1 fruit fly cellular context compared by ENCODE assay signal in genomic region chr2L:7148086-7148485, dm6.
A peak's percentile ranks its signal among the peaks of the same experiment; 100 is the strongest.
TF ChIP-seq lines count a peak whose summit lies in the region.

No protein-coding gene starts in this region.

TF ChIP-seq in whole organism, embryonic, 481 proteins besides CTCF, POLR2A, EP300 and RAD21 (continued from another document and continues in another):
- TF ChIP-seq lov (optimal IDR thresholded peaks at IDR 0.05; lab: Kevin White, UChicago) (no peak), lov (GFP tag; IDR thresholded peaks at IDR 0.05; lab: Robert Waterston, UW) (no peak), YL-1 (GFP tag; optimal IDR thresholded peaks at IDR 0.05; lab: Kevin White, UChicago) (no peak), CG1832 (GFP tag; optimal IDR thresholded peaks at IDR 0.05; lab: Kevin White, UChicago) (no peak), sob (GFP tag; IDR thresholded peaks at IDR 0.05; lab: Robert Waterston, UW) (peak; percentile 36), oc (tag; optimal IDR thresholded peaks at IDR 0.05; lab: Kevin White, UChicago) (peak; percentile 67), vvl (GFP tag; IDR thresholded peaks at IDR 0.05; lab: Robert Waterston, UW) (peak; percentile 60), CG12769 (tag; optimal IDR thresholded peaks at IDR 0.05; lab: Kevin White, UChicago) (peak; percentile 55), CG18011 (GFP tag; optimal IDR thresholded peaks at IDR 0.05; lab: Kevin White, UChicago) (no peak), CG15011 (GFP tag; optimal IDR thresholded peaks at IDR 0.05; lab: Kevin White, UChicago) (peak; percentile 16), D19B (GFP tag; optimal IDR thresholded peaks at IDR 0.05; lab: Kevin White, UChicago) (no peak), Med (GFP tag; lab: Kevin White, UChicago) (peak; percentile 90), Hr3 (GFP tag; optimal IDR thresholded peaks at IDR 0.05; lab: Kevin White, UChicago) (peak; percentile 70), CG7271 (tag; optimal IDR thresholded peaks at IDR 0.05; lab: Kevin White, UChicago) (peak; percentile 33), CG1647 (GFP tag; optimal IDR thresholded peaks at IDR 0.05; lab: Kevin White, UChicago) (no peak), eve (GFP tag; optimal IDR thresholded peaks at IDR 0.05; lab: Kevin White, UChicago) (peak in 1 of 2 experiments; percentile 93), Elba2 (GFP tag; optimal IDR thresholded peaks at IDR 0.05; lab: Kevin White, UChicago) (peak; percentile 21), CG6765 (GFP tag; optimal IDR thresholded peaks at IDR 0.05; lab: Kevin White, UChicago) (no peak), jing (GFP tag; optimal IDR thresholded peaks at IDR 0.05; lab: Kevin White, UChicago) (peak; percentile 80), Gsc (GFP tag; IDR thresholded peaks at IDR 0.05; lab: Robert Waterston, UW) (peak; percentile 7; the same call in 1 of the 2 replicates), cg (GFP tag; optimal IDR thresholded peaks at IDR 0.05; lab: Kevin White, UChicago) (no peak), Sox100B (GFP tag; optimal IDR thresholded peaks at IDR 0.05; lab: Kevin White, UChicago) (peak; percentile 84), GATAe (GFP tag; conservative IDR thresholded peaks at IDR 0.05; lab: Robert Waterston, UW) (no peak), so (GFP tag; IDR thresholded peaks at IDR 0.05; lab: Robert Waterston, UW) (peak; percentile 86; the same call in 2 of the 3 replicates), trh (GFP tag; optimal IDR thresholded peaks at IDR 0.05; lab: Kevin White, UChicago) (peak; percentile 38), CG34422 (GFP tag; IDR thresholded peaks at IDR 0.05; lab: Robert Waterston, UW) (peak; percentile 59; the same call in 1 of the 3 replicates), CG15269 (tag; optimal IDR thresholded peaks at IDR 0.05; lab: Kevin White, UChicago) (peak; percentile 84), CG31441 (GFP tag; IDR thresholded peaks at IDR 0.05; lab: Robert Waterston, UW) (peak; percentile 83), vnd (GFP tag; IDR thresholded peaks at IDR 0.05; lab: Robert Waterston, UW; ENCODE audit: partially characterized antibody) (no peak), Nf-YC (tag; optimal IDR thresholded peaks at IDR 0.05; lab: Kevin White, UChicago) (no peak), CG17385 (GFP tag; optimal IDR thresholded peaks at IDR 0.05; lab: Kevin White, UChicago) (peak; percentile 66), CG10274 (GFP tag; optimal IDR thresholded peaks at IDR 0.05; lab: Kevin White, UChicago) (peak; percentile 18), CG6272 (GFP tag; IDR thresholded peaks at IDR 0.05; lab: Robert Waterston, UW) (no peak), ham (GFP tag; IDR thresholded peaks at IDR 0.05; lab: Robert Waterston, UW) (no peak), CG10267 (tag; optimal IDR thresholded peaks at IDR 0.05; lab: Kevin White, UChicago) (peak; percentile 66), run (tag; optimal IDR thresholded peaks at IDR 0.05; lab: Kevin White, UChicago) (peak; percentile 69), br (optimal IDR thresholded peaks at IDR 0.05; lab: Kevin White, UChicago) (no peak), CG4617 (GFP tag; optimal IDR thresholded peaks at IDR 0.05; lab: Kevin White, UChicago; ENCODE audit: borderline replicate concordance) (peak; percentile 34), CG14050 (GFP tag; IDR thresholded peaks at IDR 0.05; lab: Robert Waterston, UW) (peak; percentile 65), CG8359 (GFP tag; optimal IDR thresholded peaks at IDR 0.05; lab: Kevin White, UChicago; ENCODE audit: borderline replicate concordance) (peak; percentile 58), CG6175 (GFP tag; IDR thresholded peaks at IDR 0.05; lab: Robert Waterston, UW) (no peak), caup (GFP tag; optimal IDR thresholded peaks at IDR 0.05; lab: Kevin White, UChicago; ENCODE audit: severe bottlenecking) (peak; percentile 20), CG12299 (tag; optimal IDR thresholded peaks at IDR 0.05; lab: Kevin White, UChicago) (peak; percentile 44), ato (GFP tag; IDR thresholded peaks at IDR 0.05; lab: Robert Waterston, UW; ENCODE audit: partially characterized antibody) (no peak), sens (GFP tag; lab: Kevin White, UChicago) (peak; percentile 98), CG7372 (GFP tag; IDR thresholded peaks at IDR 0.05; lab: Robert Waterston, UW) (peak; percentile 43; the same call in 1 of the 2 replicates), CG4404 (GFP tag; IDR thresholded peaks at IDR 0.05; lab: Robert Waterston, UW) (peak; percentile 61), z (GFP tag; IDR thresholded peaks at IDR 0.05; lab: Robert Waterston, UW) (no peak), CG12659 (GFP tag; optimal IDR thresholded peaks at IDR 0.05; lab: Kevin White, UChicago) (peak; percentile 61), sqz (GFP tag; optimal IDR thresholded peaks at IDR 0.05; lab: Kevin White, UChicago) (peak; percentile 53), CG2129 (GFP tag; IDR thresholded peaks at IDR 0.05; lab: Robert Waterston, UW; ENCODE audit: partially characterized antibody) (no peak), bigmax (GFP tag; optimal IDR thresholded peaks at IDR 0.05; lab: Kevin White, UChicago) (no peak), CG17802 (tag; optimal IDR thresholded peaks at IDR 0.05; lab: Kevin White, UChicago) (peak; percentile 27), da (GFP tag; optimal IDR thresholded peaks at IDR 0.05; lab: Kevin White, UChicago) (no peak), crp (GFP tag; optimal IDR thresholded peaks at IDR 0.05; lab: Kevin White, UChicago) (peak in 1 of 2 experiments; percentile 29), CG33213 (GFP tag; optimal IDR thresholded peaks at IDR 0.05; lab: Kevin White, UChicago) (peak; percentile 8), tll (GFP tag; optimal IDR thresholded peaks at IDR 0.05; lab: Kevin White, UChicago) (no peak), dan (GFP tag; IDR thresholded peaks at IDR 0.05; lab: Robert Waterston, UW) (no peak), CG17829 (tag; optimal IDR thresholded peaks at IDR 0.05; lab: Kevin White, UChicago) (peak; percentile 77), unpg (GFP tag; optimal IDR thresholded peaks at IDR 0.05; lab: Kevin White, UChicago) (peak; percentile 85), lbe (GFP tag; optimal IDR thresholded peaks at IDR 0.05; lab: Kevin White, UChicago) (no peak), Doc2 (GFP tag; IDR thresholded peaks at IDR 0.05; lab: Robert Waterston, UW) (no peak), dpn (GFP tag; optimal IDR thresholded peaks at IDR 0.05; lab: Kevin White, UChicago) (peak; percentile 62 to 80), CG3065 (GFP tag; optimal IDR thresholded peaks at IDR 0.05; lab: Kevin White, UChicago) (peak; percentile 38), ash1 (GFP tag; optimal IDR thresholded peaks at IDR 0.05; lab: Kevin White, UChicago) (no peak), yki (optimal IDR thresholded peaks at IDR 0.05; lab: Kevin White, UChicago) (no peak), CG32532 (GFP tag; IDR thresholded peaks at IDR 0.05; lab: Robert Waterston, UW) (no peak), CG10654 (GFP tag; optimal IDR thresholded peaks at IDR 0.05; lab: Kevin White, UChicago) (peak; percentile 68), otp (GFP tag; IDR thresholded peaks at IDR 0.05; lab: Robert Waterston, UW) (peak; percentile 76; the same call in 2 of the 3 replicates), CG14667 (GFP tag; IDR thresholded peaks at IDR 0.05; lab: Robert Waterston, UW) (peak; percentile 55), aop (GFP tag; IDR thresholded peaks at IDR 0.05; lab: Robert Waterston, UW) (0 out of 2 replicates have a peak, but pooled peaks have one; percentile 45), mam (GFP tag; optimal IDR thresholded peaks at IDR 0.05; lab: Kevin White, UChicago) (peak; percentile 49), Xbp1 (GFP tag; optimal IDR thresholded peaks at IDR 0.05; lab: Kevin White, UChicago) (peak; percentile 74), nerfin-2 (GFP tag; IDR thresholded peaks at IDR 0.05; lab: Robert Waterston, UW; ENCODE audit: partially characterized antibody) (no peak), hkb (optimal IDR thresholded peaks at IDR 0.05; lab: Kevin White, UChicago) (no peak), hkb (GFP tag; IDR thresholded peaks at IDR 0.05; lab: Robert Waterston, UW) (peak; percentile 82), HLH3B (GFP tag; IDR thresholded peaks at IDR 0.05; lab: Robert Waterston, UW) (peak; percentile 79), croc (GFP tag; conservative IDR thresholded peaks at IDR 0.05; lab: Robert Waterston, UW) (peak; percentile 37; the same call in 1 of the 3 replicates), HHEX (GFP tag; optimal IDR thresholded peaks at IDR 0.05; lab: Kevin White, UChicago) (peak; percentile 66), Lim3 (GFP tag; IDR thresholded peaks at IDR 0.05; lab: Robert Waterston, UW) (no peak), C15 (GFP tag; IDR thresholded peaks at IDR 0.05; lab: Robert Waterston, UW) (no peak), MESR4 (GFP tag; optimal IDR thresholded peaks at IDR 0.05; lab: Kevin White, UChicago) (no peak), rib (GFP tag; IDR thresholded peaks at IDR 0.05; lab: Robert Waterston, UW) (no peak), Camta (GFP tag; optimal IDR thresholded peaks at IDR 0.05; lab: Kevin White, UChicago) (peak; percentile 76), maf-S (GFP tag; optimal IDR thresholded peaks at IDR 0.05; lab: Kevin White, UChicago) (peak; percentile 45), CG1529 (GFP tag; optimal IDR thresholded peaks at IDR 0.05; lab: Kevin White, UChicago) (peak; percentile 77), sr (GFP tag; IDR thresholded peaks at IDR 0.05; lab: Robert Waterston, UW) (no peak; the same call in 2 of the 3 replicates), onecut (GFP tag; IDR thresholded peaks at IDR 0.05; lab: Robert Waterston, UW) (peak; percentile 39), Asciz (GFP tag; optimal IDR thresholded peaks at IDR 0.05; lab: Kevin White, UChicago) (peak; percentile 78), pita (GFP tag; optimal IDR thresholded peaks at IDR 0.05; lab: Kevin White, UChicago) (no peak), esg (GFP tag; conservative IDR thresholded peaks at IDR 0.05; lab: Robert Waterston, UW) (peak; percentile 66), salm (tag; optimal IDR thresholded peaks at IDR 0.05; lab: Kevin White, UChicago) (peak; percentile 62), CG8388 (GFP tag; optimal IDR thresholded peaks at IDR 0.05; lab: Kevin White, UChicago) (peak; percentile 84), CG2889 (GFP tag; IDR thresholded peaks at IDR 0.05; lab: Robert Waterston, UW) (no peak), fd96Cb (tag; optimal IDR thresholded peaks at IDR 0.05; lab: Kevin White, UChicago) (peak; percentile 82), fd3F (GFP tag; optimal IDR thresholded peaks at IDR 0.05; lab: Kevin White, UChicago) (peak; percentile 47), CG31388 (GFP tag; optimal IDR thresholded peaks at IDR 0.05; lab: Kevin White, UChicago) (peak; percentile 58), CG8944 (GFP tag; optimal IDR thresholded peaks at IDR 0.05; lab: Kevin White, UChicago) (peak; percentile 57), CG31365 (tag; optimal IDR thresholded peaks at IDR 0.05; lab: Kevin White, UChicago) (no peak), Hsf (GFP tag; optimal IDR thresholded peaks at IDR 0.05; lab: Kevin White, UChicago) (peak; percentile 79), sima (GFP tag; optimal IDR thresholded peaks at IDR 0.05; lab: Kevin White, UChicago) (no peak), corto (GFP tag; optimal IDR thresholded peaks at IDR 0.05; lab: Kevin White, UChicago) (no peak), Atf6 (GFP tag; IDR thresholded peaks at IDR 0.05; lab: Robert Waterston, UW) (peak; percentile 41; the same call in 1 of the 2 replicates), CG4730 (GFP tag; IDR thresholded peaks at IDR 0.05; lab: Robert Waterston, UW) (peak; percentile 40; the same call in 1 of the 2 replicates), CG10543 (GFP tag; optimal IDR thresholded peaks at IDR 0.05; lab: Kevin White, UChicago) (no peak), CG17359 (tag; optimal IDR thresholded peaks at IDR 0.05; lab: Kevin White, UChicago) (peak; percentile 77), Dp (GFP tag; optimal IDR thresholded peaks at IDR 0.05; lab: Kevin White, UChicago) (no peak), H2.0 (GFP tag; IDR thresholded peaks at IDR 0.05; lab: Robert Waterston, UW) (peak; percentile 57; the same call in 1 of the 2 replicates), eyg (GFP tag; optimal IDR thresholded peaks at IDR 0.05; lab: Kevin White, UChicago) (no peak), Gug (GFP tag; IDR thresholded peaks at IDR 0.05; lab: Robert Waterston, UW) (peak; percentile 18; the same call in 1 of the 4 replicates), Blimp-1 (GFP tag; optimal IDR thresholded peaks at IDR 0.05; lab: Kevin White, UChicago) (peak; percentile 78), abd-A (tag; optimal IDR thresholded peaks at IDR 0.05; lab: Kevin White, UChicago) (no peak), CG6813 (GFP tag; optimal IDR thresholded peaks at IDR 0.05; lab: Kevin White, UChicago) (peak; percentile 59), CG1602 (GFP tag; optimal IDR thresholded peaks at IDR 0.05; lab: Kevin White, UChicago) (peak; percentile 68), ab (GFP tag; optimal IDR thresholded peaks at IDR 0.05; lab: Kevin White, UChicago) (peak; percentile 3), ems (GFP tag; optimal IDR thresholded peaks at IDR 0.05; lab: Kevin White, UChicago) (peak; percentile 69), pan (optimal IDR thresholded peaks at IDR 0.05; lab: Kevin White, UChicago) (no peak), pan (GFP tag; optimal IDR thresholded peaks at IDR 0.05 in 1 of 2, IDR thresholded peaks at IDR 0.05 in 1 of 2) (peak in 1 of 2 experiments; percentile 51), amos (GFP tag; IDR thresholded peaks at IDR 0.05; lab: Robert Waterston, UW; ENCODE audit: partially characterized antibody) (no peak), CG3163 (GFP tag; optimal IDR thresholded peaks at IDR 0.05; lab: Kevin White, UChicago) (peak; percentile 12), Atf-2 (GFP tag; optimal IDR thresholded peaks at IDR 0.05; lab: Kevin White, UChicago) (peak; percentile 65), MTF-1 (GFP tag; optimal IDR thresholded peaks at IDR 0.05; lab: Kevin White, UChicago; ENCODE audit: borderline replicate concordance) (no peak), ac (GFP tag; optimal IDR thresholded peaks at IDR 0.05; lab: Kevin White, UChicago) (peak; percentile 57), CG4424 (GFP tag; optimal IDR thresholded peaks at IDR 0.05; lab: Kevin White, UChicago) (peak; percentile 77), Hr39 (optimal IDR thresholded peaks at IDR 0.05; lab: Kevin White, UChicago) (no peak), jigr1 (GFP tag; IDR thresholded peaks at IDR 0.05; lab: Robert Waterston, UW) (0 out of 3 replicates have a peak, but pooled peaks have one; percentile 56), CG2116 (GFP tag; optimal IDR thresholded peaks at IDR 0.05; lab: Kevin White, UChicago) (peak; percentile 17), CkIIα-i1 (GFP tag; IDR thresholded peaks at IDR 0.05; lab: Robert Waterston, UW) (no peak), Jarid2 (GFP tag; optimal IDR thresholded peaks at IDR 0.05; lab: Kevin White, UChicago) (peak; percentile 37), lola (GFP tag; optimal IDR thresholded peaks at IDR 0.05; lab: Kevin White, UChicago) (peak in 1 of 3 experiments; percentile 72), ranshi (GFP tag; IDR thresholded peaks at IDR 0.05; lab: Robert Waterston, UW) (peak; percentile 65)
